Fruit fly (Drosophila melanogaster): ENCODE results near the gene Sod1.

Gene Sod1

dm6 chr3L:11084557-11085231 lies 28.8 kb downstream of the Sod1 start (continued):
- TF ChIP-seq CG10431 (GFP tag; optimal IDR thresholded peaks at IDR 0.05) (peak; percentile 89), CG8924 (tag; optimal IDR thresholded peaks at IDR 0.05) (peak; percentile 97), btn (GFP tag; optimal IDR thresholded peaks at IDR 0.05) (peak; percentile 96), Poxn (GFP tag; IDR thresholded peaks at IDR 0.05) (peak; percentile 53; the same call in 1 of the 2 replicates), CG11247 (GFP tag; IDR thresholded peaks at IDR 0.05) (peak; percentile 89), CG7271 (tag; optimal IDR thresholded peaks at IDR 0.05) (peak; percentile 89), B-H1 (GFP tag; IDR thresholded peaks at IDR 0.05) (peak; percentile 95), bowl (GFP tag; IDR thresholded peaks at IDR 0.05) (peak; percentile 93), knrl (GFP tag; IDR thresholded peaks at IDR 0.05; ENCODE audit: partially characterized antibody) (no peak), CG8359 (GFP tag; optimal IDR thresholded peaks at IDR 0.05; ENCODE audit: borderline replicate concordance) (peak; percentile 88), CG31365 (tag; optimal IDR thresholded peaks at IDR 0.05) (peak; percentile 76), CG16863 (GFP tag; optimal IDR thresholded peaks at IDR 0.05) (peak; percentile 97), sens (GFP tag) (peak; percentile 100), Dp (GFP tag; optimal IDR thresholded peaks at IDR 0.05) (peak; percentile 12), Abd-B (GFP tag; optimal IDR thresholded peaks at IDR 0.05) (peak; percentile 95), CG6765 (GFP tag; optimal IDR thresholded peaks at IDR 0.05) (peak; percentile 62), CG42726 (GFP tag; IDR thresholded peaks at IDR 0.05; ENCODE audit: partially characterized antibody) (no peak), danr (GFP tag; IDR thresholded peaks at IDR 0.05) (peak; percentile 89), psq (GFP tag; optimal IDR thresholded peaks at IDR 0.05) (peak; percentile 91), Neu2 (GFP tag; optimal IDR thresholded peaks at IDR 0.05; ENCODE audit: borderline replicate concordance) (peak; percentile 86), scrt (GFP tag; optimal IDR thresholded peaks at IDR 0.05) (peak; percentile 79), gsb (GFP tag; IDR thresholded peaks at IDR 0.05) (peak; percentile 82), H15 (GFP tag; IDR thresholded peaks at IDR 0.05) (peak; percentile 95), ac (GFP tag; optimal IDR thresholded peaks at IDR 0.05) (peak; percentile 90), odd (GFP tag; optimal IDR thresholded peaks at IDR 0.05) (peak; percentile 95), rib (GFP tag; IDR thresholded peaks at IDR 0.05) (peak; percentile 89), CG4730 (GFP tag; IDR thresholded peaks at IDR 0.05) (peak; percentile 94), pum (GFP tag; optimal IDR thresholded peaks at IDR 0.05) (peak; percentile 96), CG10274 (GFP tag; optimal IDR thresholded peaks at IDR 0.05) (peak; percentile 73), CG5245 (GFP tag; optimal IDR thresholded peaks at IDR 0.05) (peak; percentile 96), CG11723 (GFP tag; optimal IDR thresholded peaks at IDR 0.05) (peak; percentile 94), CG3065 (GFP tag; optimal IDR thresholded peaks at IDR 0.05) (peak; percentile 91), Fer3 (tag; optimal IDR thresholded peaks at IDR 0.05) (peak; percentile 91), z (GFP tag; IDR thresholded peaks at IDR 0.05) (peak; percentile 68; the same call in 1 of the 3 replicates), pros (GFP tag; optimal IDR thresholded peaks at IDR 0.05) (peak; percentile 73), CG30020 (tag; optimal IDR thresholded peaks at IDR 0.05) (peak; percentile 82), emc (GFP tag; optimal IDR thresholded peaks at IDR 0.05) (peak; percentile 82), CG6254 (GFP tag; optimal IDR thresholded peaks at IDR 0.05) (peak; percentile 96), CG16815 (GFP tag; optimal IDR thresholded peaks at IDR 0.05) (peak; percentile 92), Optix (GFP tag; IDR thresholded peaks at IDR 0.05) (peak; percentile 86; the same call in 2 of the 3 replicates), CG7372 (GFP tag; IDR thresholded peaks at IDR 0.05) (peak; percentile 91), Hsf (GFP tag; optimal IDR thresholded peaks at IDR 0.05) (peak; percentile 97), CG9215 (GFP tag; IDR thresholded peaks at IDR 0.05) (peak; percentile 78), kni (GFP tag; optimal IDR thresholded peaks at IDR 0.05) (peak; percentile 41), ara (GFP tag; IDR thresholded peaks at IDR 0.05) (peak; percentile 97), Atf3 (GFP tag; optimal IDR thresholded peaks at IDR 0.05) (peak; percentile 97), oc (tag; optimal IDR thresholded peaks at IDR 0.05) (peak; percentile 98), Fer1 (GFP tag; optimal IDR thresholded peaks at IDR 0.05) (peak; percentile 94), fd3F (GFP tag; optimal IDR thresholded peaks at IDR 0.05) (peak; percentile 89), phol (tag; optimal IDR thresholded peaks at IDR 0.05) (peak; percentile 95)

Data from whole organism, embryonic.